Fruit fly (Drosophila melanogaster) whole organism, adult: ENCODE measurements around the gene Glut1.

Experiments used
- CG12768 ChIP-seq: fragments of 200-800 bp; sonication (Bioruptor generic); optimal IDR thresholded peaks from 2 replicates; lab custom pipeline; 2017; ENCODE audit warnings: missing biosample characterization, missing genetic modification characterization, mild to moderate bottlenecking, moderate library complexity, missing genetic modification reagents
- CG14711 ChIP-seq: fragments of 200-800 bp; sonication (Bioruptor generic); optimal IDR thresholded peaks from 2 replicates; lab custom pipeline; 2018; ENCODE audit warnings: missing biosample characterization, mild to moderate bottlenecking, missing genetic modification characterization, moderate library complexity
- CG1620 ChIP-seq: fragments of 200-800 bp; sonication (Bioruptor generic); optimal IDR thresholded peaks from 2 replicates; lab custom pipeline; 2016; ENCODE audit warnings: missing biosample characterization, missing genetic modification characterization
- CG5204 ChIP-seq: fragments of 200-800 bp; sonication (Bioruptor generic); optimal IDR thresholded peaks from 2 replicates; lab custom pipeline; 2016; ENCODE audit warnings: missing biosample characterization, missing genetic modification characterization
- CG7045 ChIP-seq: fragments of 200-800 bp; sonication (Bioruptor generic); optimal IDR thresholded peaks from 2 replicates; lab custom pipeline; 2017; ENCODE audit warnings: missing biosample characterization, mild to moderate bottlenecking, missing genetic modification characterization
- CG7101 ChIP-seq: fragments of 200-800 bp; sonication (Bioruptor generic); optimal IDR thresholded peaks from 2 replicates; lab custom pipeline; 2018; ENCODE audit warnings: missing biosample characterization, mild to moderate bottlenecking, missing genetic modification characterization, moderate library complexity
- Crg-1 ChIP-seq: fragments of 200-800 bp; sonication (Bioruptor generic); optimal IDR thresholded peaks from 2 replicates; lab custom pipeline; 2016; ENCODE audit warnings: missing biosample characterization, missing genetic modification characterization
- Mnt ChIP-seq: fragments of 200-800 bp; sonication (Bioruptor generic); optimal IDR thresholded peaks from 2 replicates; lab custom pipeline; 2016; ENCODE audit warnings: missing biosample characterization, mild to moderate bottlenecking, missing genetic modification characterization
- kay ChIP-seq: fragments of 200-800 bp; sonication (Bioruptor generic); peaks from one replicate; lab custom pipeline; 2016; ENCODE audit warnings: missing biosample characterization, missing genetic modification characterization, borderline replicate concordance
- ovo ChIP-seq: fragments of 200-800 bp; sonication (Bioruptor generic); optimal IDR thresholded peaks from 2 replicates; lab custom pipeline; 2016; ENCODE audit warnings: missing biosample characterization, missing genetic modification characterization
- pad ChIP-seq: fragments of 200-800 bp; sonication (Bioruptor generic); optimal IDR thresholded peaks from 3 replicates; lab custom pipeline; 2017; ENCODE audit warnings: missing biosample characterization, missing genetic modification characterization, mild to moderate bottlenecking, moderate library complexity, missing genetic modification reagents
- tj ChIP-seq: fragments of 200-800 bp; sonication (Bioruptor generic); optimal IDR thresholded peaks from 3 replicates; lab custom pipeline; 2017; ENCODE audit warnings: missing biosample characterization, mild to moderate bottlenecking, missing genetic modification characterization, moderate library complexity
- toe ChIP-seq: fragments of 200-800 bp; sonication (Bioruptor generic); optimal IDR thresholded peaks from 2 replicates; lab custom pipeline; 2016; ENCODE audit warnings: missing biosample characterization, missing genetic modification characterization

DNA sequence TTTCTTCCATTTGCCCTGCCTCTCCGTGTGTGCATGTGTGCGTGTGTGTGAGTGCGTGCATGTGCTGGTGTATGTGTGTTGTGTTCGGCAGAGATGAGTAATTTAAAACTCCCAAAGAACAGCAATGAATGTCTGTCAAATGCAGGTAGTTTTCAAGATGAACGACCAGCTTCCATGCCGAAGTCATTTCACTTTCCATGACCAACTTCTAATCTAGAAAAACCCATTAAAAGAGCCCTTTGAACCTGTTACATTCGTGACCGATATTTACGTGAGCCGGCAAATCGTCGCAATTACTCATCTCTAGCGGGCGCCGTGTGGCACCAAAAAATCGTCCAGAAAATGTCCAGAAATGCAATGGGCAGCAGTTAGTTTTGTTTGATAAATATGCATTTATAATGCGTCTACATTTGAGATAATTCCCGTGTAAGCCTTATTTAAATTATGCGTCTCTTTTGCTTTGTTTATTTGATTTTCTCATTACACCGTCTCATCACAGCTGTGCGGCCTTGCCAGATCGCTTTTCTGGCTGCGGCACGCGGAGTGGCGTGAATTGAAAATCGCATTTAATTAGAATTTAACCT is 41.4 kb upstream of the Glut1 start:
- TF ChIP-seq Mnt = peak; percentile 55
- TF ChIP-seq CG12768 = peak; percentile 28
- peak; percentile 30 for TF ChIP-seq CG14711 (tag; lab: Kevin White, UChicago)
- no peak for TF ChIP-seq ovo (GFP tag; lab: Kevin White, UChicago)
- TF ChIP-seq pad (GFP tag; lab: Kevin White, UChicago) = peak; percentile 1
- TF ChIP-seq tj (GFP tag; lab: Kevin White, UChicago) = peak; percentile 22
- no peak for TF ChIP-seq CG7045 (GFP tag; lab: Kevin White, UChicago)
- peak; percentile 21 for TF ChIP-seq CG7101 (tag; lab: Kevin White, UChicago)
- peak; percentile 75 for TF ChIP-seq toe (GFP tag; lab: Kevin White, UChicago)
- TF ChIP-seq CG1620 = peak; percentile 10
- no peak for TF ChIP-seq kay (GFP tag; lab: Kevin White, UChicago)
- TF ChIP-seq Crg-1 (GFP tag; lab: Kevin White, UChicago) = peak; percentile 35
- no peak for TF ChIP-seq CG5204 (GFP tag; lab: Kevin White, UChicago)
